Worm (Caenorhabditis elegans): Measurements from ENCODE around the gene W03C9.8.

The W03C9.8 gene

ce11 chrII:11974048-11974995 is 25.8 kb downstream of the W03C9.8 start (continued):
- TF ChIP-seq gmeb-1 (tag; optimal IDR thresholded peaks at IDR 0.05) (peak; percentile 58), sma-3 (GFP tag; optimal IDR thresholded peaks at IDR 0.05) (peak; percentile 33), alr-1 (tag; optimal IDR thresholded peaks at IDR 0.05) (no peak), lin-13 (GFP tag; optimal IDR thresholded peaks at IDR 0.05) (peak; percentile 46), ceh-16 (tag; optimal IDR thresholded peaks at IDR 0.05) (no peak), Y55F3AM.14 (GFP tag; optimal IDR thresholded peaks at IDR 0.05) (peak; percentile 39), unc-62 (GFP tag; optimal IDR thresholded peaks at IDR 0.05) (no peak), sma-9 (GFP tag; optimal IDR thresholded peaks at IDR 0.05) (no peak), sma-9 (tag; optimal IDR thresholded peaks at IDR 0.05) (no peak), zag-1 (tag; optimal IDR thresholded peaks at IDR 0.05) (no peak), aly-2 (tag; optimal IDR thresholded peaks at IDR 0.05) (no peak), nhr-237 (tag; optimal IDR thresholded peaks at IDR 0.05) (no peak)

DNA sequence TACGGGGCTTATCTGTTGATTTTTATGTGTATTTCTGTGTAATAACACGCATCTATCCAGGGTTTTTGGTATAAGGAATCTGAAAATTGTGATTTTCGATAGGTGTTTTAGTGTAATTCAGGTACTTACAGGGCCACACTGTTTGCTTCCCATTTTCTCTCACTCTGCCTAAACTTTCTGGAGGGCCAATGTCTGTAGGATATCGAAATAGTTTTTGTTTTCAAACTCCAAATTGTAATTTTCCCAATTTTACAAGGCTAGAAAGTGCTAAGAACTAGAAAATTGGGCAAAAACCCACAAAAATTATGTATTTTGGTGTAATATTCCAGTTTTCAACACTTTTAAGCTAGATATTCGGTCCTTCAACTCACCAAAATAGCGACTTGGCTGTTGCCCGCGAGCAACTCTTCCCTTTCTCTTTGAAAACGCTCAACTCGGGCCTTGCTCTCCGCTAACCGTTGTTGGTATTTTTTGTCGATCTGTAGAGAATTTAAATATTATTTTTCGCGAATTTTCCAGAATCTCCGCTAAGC is 28.2 kb downstream of the W03C9.8 start:
- TF ChIP-seq lsy-2 (tag; optimal IDR thresholded peaks at IDR 0.05) (peak in 1 of 2 experiments; percentile 10), lin-11 (tag; optimal IDR thresholded peaks at IDR 0.05) (no peak), egl-27 (tag; optimal IDR thresholded peaks at IDR 0.05) (no peak), lin-13 (GFP tag; optimal IDR thresholded peaks at IDR 0.05) (no peak), gmeb-1 (tag; optimal IDR thresholded peaks at IDR 0.05) (no peak), aly-2 (tag; optimal IDR thresholded peaks at IDR 0.05) (no peak), sem-4 (tag; optimal IDR thresholded peaks at IDR 0.05) (no peak)

DNA sequence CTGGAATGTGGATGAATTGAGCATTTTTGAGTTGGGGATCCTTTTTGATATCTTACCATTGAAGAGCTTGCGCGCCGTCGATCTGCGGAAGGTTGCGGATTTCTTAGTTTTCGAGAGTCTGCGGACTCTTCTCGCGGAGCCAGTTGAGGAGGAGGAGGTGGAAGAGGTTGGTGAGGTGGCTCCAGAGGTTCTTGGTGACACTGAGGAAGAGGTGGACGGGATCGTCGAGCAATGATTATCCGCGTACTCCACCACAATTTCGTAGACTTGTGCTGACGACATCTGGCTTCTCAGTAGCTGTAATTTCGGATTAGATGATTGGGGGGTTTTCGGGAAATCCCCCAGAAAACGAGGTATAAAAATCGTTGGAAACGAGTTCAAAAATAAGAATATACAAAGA is 28.8 kb downstream of the W03C9.8 start, which contains the start of gene Y17G7B.21:
Gene Y17G7B.21, minus strand, starts transcription at position 299 of the 400 bp plus-strand sequence.
- peak; percentile 70 for TF ChIP-seq ama-1 (optimal IDR thresholded peaks at IDR 0.05)
- TF ChIP-seq nhr-237 (tag; optimal IDR thresholded peaks at IDR 0.05) = no peak

ce11 chrII:11978478-11978877 is 29.9 kb downstream of the W03C9.8 start:
- TF ChIP-seq ama-1 (optimal IDR thresholded peaks at IDR 0.05) (no peak), nhr-12 (tag; optimal IDR thresholded peaks at IDR 0.05) (no peak), fos-1 (tag; optimal IDR thresholded peaks at IDR 0.05) (no peak), unc-55 (GFP tag; optimal IDR thresholded peaks at IDR 0.05) (no peak), dmd-4 (tag; optimal IDR thresholded peaks at IDR 0.05) (no peak), nhr-6 (tag; optimal IDR thresholded peaks at IDR 0.05) (no peak), aly-2 (tag; optimal IDR thresholded peaks at IDR 0.05) (no peak), lsy-2 (tag; optimal IDR thresholded peaks at IDR 0.05) (no peak), lin-11 (tag; optimal IDR thresholded peaks at IDR 0.05) (no peak), nhr-77 (tag; optimal IDR thresholded peaks at IDR 0.05) (no peak), egl-27 (tag; optimal IDR thresholded peaks at IDR 0.05) (no peak)

DNA sequence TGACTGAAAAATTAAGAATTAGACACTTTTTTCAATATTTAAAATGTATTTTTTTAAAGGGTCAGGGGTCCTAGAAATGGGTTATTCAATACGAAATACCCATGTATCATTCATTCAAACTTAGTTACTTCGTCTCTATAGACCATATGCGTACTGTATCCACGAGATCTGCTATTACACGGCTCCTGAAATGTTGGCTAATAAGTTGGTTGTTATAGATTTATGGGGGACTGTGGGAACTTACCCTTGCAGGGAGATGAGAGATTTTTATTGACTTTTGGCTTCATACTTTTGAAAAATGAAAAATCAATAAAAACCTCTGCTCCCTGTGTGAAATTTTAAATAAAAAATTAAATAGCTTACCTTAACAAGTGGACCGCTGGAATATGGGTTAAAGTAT is 30.4 kb downstream of the W03C9.8 start:
- TF ChIP-seq nhr-129 (tag; optimal IDR thresholded peaks at IDR 0.05) = no peak
- TF ChIP-seq nhr-12 (tag; optimal IDR thresholded peaks at IDR 0.05) = no peak
- no peak for TF ChIP-seq unc-62 (GFP tag; optimal IDR thresholded peaks at IDR 0.05)
- no peak for TF ChIP-seq nhr-21 (tag; optimal IDR thresholded peaks at IDR 0.05)
- no peak for TF ChIP-seq sem-4 (tag; optimal IDR thresholded peaks at IDR 0.05)
- no peak for TF ChIP-seq nhr-77 (tag; optimal IDR thresholded peaks at IDR 0.05)
- no peak for TF ChIP-seq lsy-2 (tag; optimal IDR thresholded peaks at IDR 0.05)
- TF ChIP-seq egl-27 (tag; optimal IDR thresholded peaks at IDR 0.05) = no peak
- no peak for TF ChIP-seq dmd-4 (tag; optimal IDR thresholded peaks at IDR 0.05)
- TF ChIP-seq R02D3.7 (tag; optimal IDR thresholded peaks at IDR 0.05) = no peak
- TF ChIP-seq elt-1 (tag; optimal IDR thresholded peaks at IDR 0.05) = no peak
- TF ChIP-seq gmeb-1 (tag; optimal IDR thresholded peaks at IDR 0.05) = no peak
- TF ChIP-seq ztf-11 (tag; optimal IDR thresholded peaks at IDR 0.05) = no peak
- no peak for TF ChIP-seq lin-13 (GFP tag; optimal IDR thresholded peaks at IDR 0.05)
- no peak for TF ChIP-seq Y55F3AM.14 (GFP tag; optimal IDR thresholded peaks at IDR 0.05)
- no peak for TF ChIP-seq ZK546.5 (tag; optimal IDR thresholded peaks at IDR 0.05)
- TF ChIP-seq crh-2 (tag; optimal IDR thresholded peaks at IDR 0.05) = no peak
- no peak for TF ChIP-seq aly-2 (tag; optimal IDR thresholded peaks at IDR 0.05)
- no peak for TF ChIP-seq ztf-4 (tag; optimal IDR thresholded peaks at IDR 0.05)
- no peak for TF ChIP-seq F13H6.1 (tag; optimal IDR thresholded peaks at IDR 0.05)
